Worm (Caenorhabditis elegans) whole organism, early embryonic: Measurements from ENCODE around the gene scd-1.

Source experiments
- ama-1 ChIP-seq: fragments of 150-350 bp; optimal IDR thresholded peaks from 2 replicates; lab custom pipeline; 2014
- ceh-13 ChIP-seq: fragments of 200-800 bp; sonication (Bioruptor generic); optimal IDR thresholded peaks from 2 replicates; lab custom pipeline; 2018; ENCODE audit warnings: mild to moderate bottlenecking, missing genetic modification characterization, missing compliant biosample characterization
- tbx-11 ChIP-seq: fragments of 200-800 bp; sonication (Bioruptor generic); IDR thresholded peaks from 2 replicates; pipeline ENCODE4 v1.3.6; 2022; ENCODE audit warnings: missing genetic modification characterization, missing compliant biosample characterization

ce11 chrX:12463504-12463903 is 62.1 kb downstream of the scd-1 start, which contains the start of gene T18D3.5:
- no peak for TF ChIP-seq tbx-11 (GFP tag; lab: Robert Waterston, UW)
- TF ChIP-seq ama-1 = no peak
- no peak for TF ChIP-seq ceh-13 (GFP tag; lab: Kevin White, UChicago)
